Fruit fly (Drosophila melanogaster) whole organism, embryonic: ENCODE measurements around the gene Cog2.
A peak's percentile ranks its signal among the peaks of the same experiment; 100 is the strongest.

Experiments
- Antp ChIP-seq: fragments of 200-800 bp; sonication (Bioruptor generic); optimal IDR thresholded peaks from 3 replicates; lab custom pipeline; 2016; ENCODE audit warnings: missing biosample characterization, missing genetic modification characterization
- BEAF-32 ChIP-seq: fragments of 200-800 bp; sonication (Bioruptor generic); optimal IDR thresholded peaks from 3 replicates; lab custom pipeline; 2017; ENCODE audit warnings: missing biosample characterization, missing genetic modification characterization, mild to moderate bottlenecking, moderate library complexity, missing genetic modification reagents
- CG10267 ChIP-seq: fragments of 200-800 bp; sonication (Bioruptor generic); optimal IDR thresholded peaks from 2 replicates; lab custom pipeline; 2018; ENCODE audit warnings: missing biosample characterization, mild to moderate bottlenecking, missing genetic modification characterization, moderate library complexity
- CG10979 ChIP-seq: fragments of 200-800 bp; sonication (Bioruptor generic); optimal IDR thresholded peaks from 2 replicates; lab custom pipeline; 2018; ENCODE audit warnings: missing biosample characterization, mild to moderate bottlenecking, missing genetic modification characterization, moderate library complexity
- CG12155 ChIP-seq: fragments of 200-800 bp; sonication (Bioruptor generic); optimal IDR thresholded peaks from 3 replicates; lab custom pipeline; 2016; ENCODE audit warnings: missing biosample characterization, missing genetic modification characterization
- CG12659 ChIP-seq: fragments of 200-800 bp; sonication (Bioruptor generic); optimal IDR thresholded peaks from 3 replicates; lab custom pipeline; 2017; ENCODE audit warnings: mild to moderate bottlenecking, missing biosample characterization, missing genetic modification reagents, missing genetic modification characterization
- CG13424 ChIP-seq: fragments of 200-800 bp; sonication (Bioruptor generic); optimal IDR thresholded peaks from 2 replicates; lab custom pipeline; 2019; ENCODE audit warnings: missing biosample characterization, mild to moderate bottlenecking, missing genetic modification characterization, moderate library complexity
- CG14710 ChIP-seq: fragments of 200-800 bp; sonication (Bioruptor generic); optimal IDR thresholded peaks from 3 replicates; lab custom pipeline; 2019; ENCODE audit warnings: missing biosample characterization, mild to moderate bottlenecking, missing genetic modification characterization, moderate library complexity
- CG15514 ChIP-seq: fragments of 200-800 bp; sonication (Bioruptor generic); optimal IDR thresholded peaks from 3 replicates; lab custom pipeline; 2017; ENCODE audit warnings: missing biosample characterization, missing genetic modification characterization, mild to moderate bottlenecking, moderate library complexity, missing genetic modification reagents
- CG16863 ChIP-seq: fragments of 200-800 bp; sonication (Bioruptor generic); optimal IDR thresholded peaks from 3 replicates; lab custom pipeline; 2016; ENCODE audit warnings: missing biosample characterization, missing genetic modification characterization
- CG17829 ChIP-seq: fragments of 200-800 bp; optimal IDR thresholded peaks from 2 replicates; lab custom pipeline; 2019; ENCODE audit warnings: missing biosample characterization, mild to moderate bottlenecking, missing genetic modification characterization, moderate library complexity
- CG30020 ChIP-seq: fragments of 200-800 bp; optimal IDR thresholded peaks from 2 replicates; lab custom pipeline; 2019; ENCODE audit warnings: missing biosample characterization, mild to moderate bottlenecking, missing genetic modification characterization, moderate library complexity
- CG32532 ChIP-seq: fragments of 200-800 bp; sonication (Bioruptor generic); IDR thresholded peaks from 2 replicates; pipeline ENCODE4 v1.3.6; 2022; ENCODE audit warnings: missing biosample characterization, missing genetic modification characterization
- CG3995 ChIP-seq: fragments of 200-800 bp; sonication (Bioruptor generic); optimal IDR thresholded peaks from 3 replicates; lab custom pipeline; 2016; ENCODE audit warnings: missing biosample characterization, missing genetic modification characterization
- CG4617 ChIP-seq: fragments of 200-800 bp; sonication (Bioruptor generic); optimal IDR thresholded peaks from 3 replicates; lab custom pipeline; 2016; ENCODE audit warnings: missing biosample characterization, missing genetic modification characterization, borderline replicate concordance
- Dip2 ChIP-seq: fragments of 200-800 bp; sonication (Bioruptor generic); IDR thresholded peaks from 2 replicates; pipeline ENCODE4 v1.3.6; 2022; ENCODE audit warnings: missing biosample characterization, missing genetic modification characterization
- Dll ChIP-seq: fragments of 200-800 bp; sonication (Bioruptor generic); IDR thresholded peaks from 4 replicates; pipeline ENCODE4 v1.3.6; 2022; ENCODE audit warnings: missing biosample characterization, missing genetic modification characterization; ENCODE audit not compliant: partially characterized antibody
- Dp ChIP-seq: fragments of 200-800 bp; sonication (Bioruptor generic); optimal IDR thresholded peaks from 2 replicates; lab custom pipeline; 2018; ENCODE audit warnings: missing biosample characterization, mild to moderate bottlenecking, missing genetic modification characterization, moderate library complexity
- ERR ChIP-seq: fragments of 200-800 bp; sonication (Bioruptor generic); optimal IDR thresholded peaks from 2 replicates; lab custom pipeline; 2016; ENCODE audit warnings: missing biosample characterization, missing genetic modification characterization
- Ets97D ChIP-seq: fragments of 200-800 bp; sonication (Bioruptor generic); optimal IDR thresholded peaks from 3 replicates; lab custom pipeline; 2016; ENCODE audit warnings: missing biosample characterization, missing genetic modification characterization
- Gug ChIP-seq: fragments of 200-800 bp; sonication (Bioruptor generic); IDR thresholded peaks from 4 replicates; pipeline ENCODE4 v1.3.6; 2022; ENCODE audit warnings: missing biosample characterization, missing genetic modification characterization
- HLH54F ChIP-seq: fragments of 200-800 bp; sonication (Bioruptor generic); optimal IDR thresholded peaks from 3 replicates; lab custom pipeline; 2016; ENCODE audit warnings: missing biosample characterization, missing genetic modification characterization
- MESR4 ChIP-seq: fragments of 200-800 bp; sonication (Bioruptor generic); optimal IDR thresholded peaks from 2 replicates; lab custom pipeline; 2018; ENCODE audit warnings: missing biosample characterization, mild to moderate bottlenecking, missing genetic modification characterization, moderate library complexity
- PHDP ChIP-seq: fragments of 200-800 bp; sonication (Bioruptor generic); optimal IDR thresholded peaks from 3 replicates; lab custom pipeline; 2018; ENCODE audit warnings: missing biosample characterization, mild to moderate bottlenecking, missing genetic modification characterization, moderate library complexity
- Pdp1 ChIP-seq, 2 experiments: fragments of 200-800 bp; sonication (Bioruptor generic); optimal IDR thresholded peaks; 3 replicates each; lab custom pipeline; 2016; ENCODE audit warnings: missing biosample characterization in 2 of 2, missing genetic modification characterization in 2 of 2, mild to moderate bottlenecking in 1 of 2, moderate library complexity in 1 of 2
- Scr ChIP-seq: fragments of 200-800 bp; sonication (Bioruptor generic); IDR thresholded peaks from 2 replicates; pipeline ENCODE4 v1.3.6; 2022; ENCODE audit warnings: missing biosample characterization, missing genetic modification characterization; ENCODE audit not compliant: partially characterized antibody
- Sin3A ChIP-seq: fragments of >200 bp; optimal IDR thresholded peaks from 2 replicates; lab custom pipeline; 2018
- Sry-β ChIP-seq: fragments of 200-800 bp; sonication (Bioruptor generic); optimal IDR thresholded peaks from 2 replicates; lab custom pipeline; 2018; ENCODE audit warnings: missing biosample characterization, mild to moderate bottlenecking, missing genetic modification characterization, moderate library complexity
- YL-1 ChIP-seq: fragments of 200-800 bp; sonication (Bioruptor generic); optimal IDR thresholded peaks from 3 replicates; lab custom pipeline; 2017; ENCODE audit warnings: missing biosample characterization, mild to moderate bottlenecking, missing genetic modification characterization
- ab ChIP-seq: fragments of 200-800 bp; sonication (Bioruptor generic); optimal IDR thresholded peaks from 2 replicates; lab custom pipeline; 2016; ENCODE audit warnings: missing biosample characterization, missing genetic modification characterization
- amos ChIP-seq: fragments of 200-800 bp; sonication (Bioruptor generic); IDR thresholded peaks from 2 replicates; pipeline ENCODE4 v1.3.6; 2022; ENCODE audit warnings: missing biosample characterization, missing genetic modification characterization; ENCODE audit not compliant: partially characterized antibody
- bsh ChIP-seq, 2 experiments: fragments of 200-800 bp; sonication (Bioruptor generic); optimal IDR thresholded peaks; 2 replicates each; lab custom pipeline; 2017 to 2018; ENCODE audit warnings: mild to moderate bottlenecking in 2 of 2, missing biosample characterization in 2 of 2, missing genetic modification characterization in 2 of 2, moderate library complexity in 1 of 2
- ci ChIP-seq: fragments of 200-800 bp; sonication (Bioruptor generic); IDR thresholded peaks from 3 replicates; pipeline ENCODE4 v1.3.6; 2022; ENCODE audit warnings: missing biosample characterization, missing genetic modification characterization
- crc ChIP-seq: fragments of 200-800 bp; sonication (Bioruptor generic); optimal IDR thresholded peaks from 2 replicates; lab custom pipeline; 2016; ENCODE audit warnings: missing biosample characterization, missing genetic modification characterization
- crp ChIP-seq, 2 experiments: fragments of 200-800 bp; sonication (Bioruptor generic); optimal IDR thresholded peaks; 2 replicates in 1 of 2; 3 replicates in 1 of 2; lab custom pipeline; 2017; ENCODE audit warnings: missing biosample characterization in 2 of 2, missing genetic modification characterization in 2 of 2, mild to moderate bottlenecking in 1 of 2, moderate library complexity in 1 of 2
- grau ChIP-seq: fragments of 200-800 bp; optimal IDR thresholded peaks from 3 replicates; lab custom pipeline; 2019; ENCODE audit warnings: missing biosample characterization, mild to moderate bottlenecking, missing genetic modification characterization, moderate library complexity
- h ChIP-seq: fragments of >200 bp; optimal IDR thresholded peaks from 2 replicates; lab custom pipeline; 2017
- hth ChIP-seq: fragments of >200 bp; optimal IDR thresholded peaks from 2 replicates; lab custom pipeline; 2017; ENCODE audit warnings: inconsistent platforms
- insv ChIP-seq, 2 experiments: fragments of 200-800 bp; sonication (Bioruptor generic); optimal IDR thresholded peaks; 3 replicates each; lab custom pipeline; 2016 to 2018; ENCODE audit warnings: missing biosample characterization in 2 of 2, missing genetic modification characterization in 2 of 2
- knrl ChIP-seq: fragments of 200-800 bp; sonication (Bioruptor generic); IDR thresholded peaks from 3 replicates; pipeline ENCODE4 v1.3.6; 2022; ENCODE audit warnings: missing biosample characterization, missing genetic modification characterization; ENCODE audit not compliant: partially characterized antibody
- lmd ChIP-seq: fragments of 200-800 bp; sonication (Bioruptor generic); IDR thresholded peaks from 2 replicates; pipeline ENCODE4 v1.3.6; 2022; ENCODE audit warnings: missing biosample characterization, missing genetic modification characterization
- mam ChIP-seq: fragments of 200-800 bp; sonication (Bioruptor generic); optimal IDR thresholded peaks from 3 replicates; lab custom pipeline; 2016; ENCODE audit warnings: missing biosample characterization, missing genetic modification characterization
- pum ChIP-seq: fragments of 200-800 bp; sonication (Bioruptor generic); optimal IDR thresholded peaks from 2 replicates; lab custom pipeline; 2016; ENCODE audit warnings: missing biosample characterization, missing genetic modification characterization
- row ChIP-seq: fragments of 200-800 bp; sonication (Bioruptor generic); IDR thresholded peaks from 3 replicates; pipeline ENCODE4 v1.3.6; 2022; ENCODE audit warnings: missing biosample characterization, missing genetic modification characterization
- sd ChIP-seq: fragments of 200-800 bp; sonication (Bioruptor generic); optimal IDR thresholded peaks from 3 replicates; lab custom pipeline; 2018; ENCODE audit warnings: missing biosample characterization, mild to moderate bottlenecking, missing genetic modification characterization, moderate library complexity
- sens ChIP-seq: fragments of 200-800 bp; sonication (Bioruptor generic); peaks from one replicate; lab custom pipeline; 2016; ENCODE audit warnings: missing biosample characterization, missing genetic modification characterization
- sob ChIP-seq: fragments of 200-800 bp; sonication (Bioruptor generic); IDR thresholded peaks from 2 replicates; pipeline ENCODE4 v1.3.6; 2022; ENCODE audit warnings: missing biosample characterization, missing genetic modification characterization
- tap ChIP-seq: fragments of 200-800 bp; optimal IDR thresholded peaks from 3 replicates; lab custom pipeline; 2019; ENCODE audit warnings: missing biosample characterization, mild to moderate bottlenecking, missing genetic modification characterization, moderate library complexity
- twi ChIP-seq: fragments of 200-800 bp; optimal IDR thresholded peaks from 2 replicates; lab custom pipeline; 2019; ENCODE audit warnings: missing biosample characterization, mild to moderate bottlenecking, missing genetic modification characterization, moderate library complexity
- wor ChIP-seq: fragments of 200-800 bp; sonication (Bioruptor generic); IDR thresholded peaks from 2 replicates; pipeline ENCODE4 v1.3.6; 2022; ENCODE audit warnings: missing biosample characterization, missing genetic modification characterization

Cog2 gene

DNA sequence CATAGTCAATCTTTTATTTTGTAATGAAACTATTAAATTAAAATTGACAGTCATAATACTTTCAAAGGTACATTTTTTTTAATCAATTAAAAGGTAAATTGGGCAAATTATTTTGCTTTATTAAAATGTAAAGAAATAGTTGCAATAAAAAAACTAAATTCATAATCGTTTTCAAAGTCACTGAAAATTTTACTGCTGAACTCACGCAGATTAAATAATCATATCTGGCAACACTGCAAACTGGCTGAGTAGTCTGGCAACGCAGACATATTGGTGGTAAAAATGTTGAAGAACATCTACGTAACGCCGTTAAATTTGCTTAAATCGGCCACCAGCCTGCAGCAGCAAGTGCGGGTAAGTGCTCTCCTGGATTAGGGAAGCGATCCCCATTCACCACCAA is 31.0 kb downstream of the Cog2 start, which contains the start of gene mRpL9:
Gene mRpL9 (plus strand): TSS at position 267 of the 400 bp plus-strand sequence.
- TF ChIP-seq sd = no peak
- TF ChIP-seq Ets97D (GFP tag; lab: Kevin White, UChicago) = peak; percentile 44
- TF ChIP-seq BEAF-32 (GFP tag; lab: Kevin White, UChicago) = peak; percentile 68
- TF ChIP-seq bsh (GFP tag; optimal IDR thresholded peaks at IDR 0.05; lab: Kevin White, UChicago) = peak in 1 of 2 experiments; percentile 7
- TF ChIP-seq CG15514 (GFP tag; lab: Kevin White, UChicago) = peak; percentile 52
- TF ChIP-seq twi (tag; lab: Kevin White, UChicago) = no peak
- TF ChIP-seq CG30020 (tag; lab: Kevin White, UChicago) = peak; percentile 31
- TF ChIP-seq CG12155 (GFP tag; lab: Kevin White, UChicago) = peak; percentile 65
- TF ChIP-seq CG12659 (GFP tag; lab: Kevin White, UChicago) = peak; percentile 46
- peak; percentile 32 for TF ChIP-seq CG17829 (tag; lab: Kevin White, UChicago)
- peak in 1 of 2 experiments; percentile 4 for TF ChIP-seq insv (GFP tag; optimal IDR thresholded peaks at IDR 0.05; lab: Kevin White, UChicago)
- TF ChIP-seq Antp (GFP tag; lab: Kevin White, UChicago) = peak; percentile 17
- peak; percentile 95 for TF ChIP-seq CG3995 (GFP tag; lab: Kevin White, UChicago)
- TF ChIP-seq CG13424 = peak; percentile 22
- peak; percentile 72 for TF ChIP-seq row (GFP tag; lab: Robert Waterston, UW)
- no peak for TF ChIP-seq crp (GFP tag; optimal IDR thresholded peaks at IDR 0.05; lab: Kevin White, UChicago)
- peak; percentile 27; the same call in 1 of the 2 replicates for TF ChIP-seq Scr (GFP tag; lab: Robert Waterston, UW)
- TF ChIP-seq ci (GFP tag; lab: Robert Waterston, UW) = 0 out of 3 replicates have a peak, but pooled peaks have one; percentile 37
- peak; percentile 26; the same call in 1 of the 2 replicates for TF ChIP-seq amos (GFP tag; lab: Robert Waterston, UW)
- peak in 1 of 2 experiments; percentile 93 for TF ChIP-seq Pdp1 (GFP tag; optimal IDR thresholded peaks at IDR 0.05; lab: Kevin White, UChicago)
- peak; percentile 39 for TF ChIP-seq grau (tag; lab: Kevin White, UChicago)
- TF ChIP-seq Gug = peak; percentile 41; the same call in 1 of the 4 replicates
- TF ChIP-seq Dip2 (GFP tag; lab: Robert Waterston, UW) = no peak
- peak; percentile 47 for TF ChIP-seq CG10267 (tag; lab: Kevin White, UChicago)
- no peak for TF ChIP-seq CG16863 (GFP tag; lab: Kevin White, UChicago)
- TF ChIP-seq CG4617 (GFP tag; lab: Kevin White, UChicago) = peak; percentile 76
- TF ChIP-seq Dp (GFP tag; lab: Kevin White, UChicago) = peak; percentile 61
- peak; percentile 47 for TF ChIP-seq sens (GFP tag; lab: Kevin White, UChicago)
- peak; percentile 51; the same call in 1 of the 2 replicates for TF ChIP-seq CG32532 (GFP tag; lab: Robert Waterston, UW)
- no peak for TF ChIP-seq ab
- TF ChIP-seq PHDP (tag; lab: Kevin White, UChicago) = peak; percentile 32
- peak; percentile 58 for TF ChIP-seq YL-1 (GFP tag; lab: Kevin White, UChicago)
- TF ChIP-seq pum (GFP tag; lab: Kevin White, UChicago) = peak; percentile 9
- TF ChIP-seq knrl (GFP tag; lab: Robert Waterston, UW) = peak; percentile 44; the same call in 1 of the 3 replicates
- TF ChIP-seq ERR (GFP tag; lab: Kevin White, UChicago) = no peak
- TF ChIP-seq hth (lab: Kevin White, UChicago) = no peak
- peak; percentile 64 for TF ChIP-seq CG14710 (tag; lab: Kevin White, UChicago)
- TF ChIP-seq wor = no peak
- TF ChIP-seq Sry-β = no peak
- peak; percentile 49; the same call in 2 of the 4 replicates for TF ChIP-seq Dll (GFP tag; lab: Robert Waterston, UW)
- peak; percentile 24; the same call in 1 of the 2 replicates for TF ChIP-seq lmd (GFP tag; lab: Robert Waterston, UW)
- TF ChIP-seq crc = no peak
- TF ChIP-seq MESR4 (GFP tag; lab: Kevin White, UChicago) = peak; percentile 63
- no peak for TF ChIP-seq h (lab: Kevin White, UChicago)
- peak; percentile 43; the same call in 1 of the 2 replicates for TF ChIP-seq sob (GFP tag; lab: Robert Waterston, UW)
- TF ChIP-seq tap = no peak
- peak; percentile 14 for TF ChIP-seq CG10979 (tag; lab: Kevin White, UChicago)
- no peak for TF ChIP-seq HLH54F
- TF ChIP-seq Sin3A (lab: Kevin White, UChicago) = peak; percentile 43
- TF ChIP-seq mam (GFP tag; lab: Kevin White, UChicago) = peak; percentile 40
